Worm (Caenorhabditis elegans) whole organism, L4 larva: ENCODE results near the gene srw-35.
"Not testable (repeated sequence)": the region's sequence is repeated elsewhere in the genome, so short reads cannot be mapped to it uniquely, and the experiment has no call there.

ENCODE experiments used
- F10B5.3 ChIP-seq: sonication (generic microtip); optimal IDR thresholded peaks from 2 replicates; lab custom pipeline; 2016; ENCODE audit warnings: mild to moderate bottlenecking, missing genetic modification characterization, missing compliant biosample characterization
- F49E8.2 ChIP-seq: sonication (generic microtip); optimal IDR thresholded peaks from 2 replicates; lab custom pipeline; 2016; ENCODE audit warnings: missing compliant biosample characterization, mild to moderate bottlenecking, missing genetic modification characterization, borderline replicate concordance
- T20F7.1 ChIP-seq: fragments of 200-800 bp; sonication (Bioruptor generic); optimal IDR thresholded peaks from 2 replicates; lab custom pipeline; 2018; ENCODE audit warnings: mild to moderate bottlenecking, missing genetic modification characterization, missing compliant biosample characterization
- Y5F2A.4 ChIP-seq: fragments of 200-800 bp; sonication (Bioruptor generic); optimal IDR thresholded peaks from 2 replicates; lab custom pipeline; 2018; ENCODE audit warnings: mild to moderate bottlenecking, missing genetic modification characterization, missing compliant biosample characterization
- aly-2 ChIP-seq: sonication (generic microtip); optimal IDR thresholded peaks from 2 replicates; lab custom pipeline; 2018; ENCODE audit warnings: missing biosample characterization, missing genetic modification characterization
- attf-4 ChIP-seq: sonication (generic microtip); optimal IDR thresholded peaks from 3 replicates; lab custom pipeline; 2017; ENCODE audit warnings: missing biosample characterization, missing genetic modification characterization
- ceh-28 ChIP-seq: fragments of 150-350 bp; optimal IDR thresholded peaks from 2 replicates; lab custom pipeline; 2014; ENCODE audit warnings: missing biosample characterization, missing genetic modification reagents, missing genetic modification characterization
- ceh-32 ChIP-seq: sonication (generic microtip); optimal IDR thresholded peaks from 2 replicates; lab custom pipeline; 2016; ENCODE audit warnings: mild to moderate bottlenecking, missing genetic modification characterization, missing compliant biosample characterization; ENCODE audit not compliant: poor library complexity
- ceh-62 ChIP-seq: sonication (generic microtip); optimal IDR thresholded peaks from 2 replicates; lab custom pipeline; 2017; ENCODE audit warnings: missing biosample characterization, missing genetic modification characterization
- ceh-82 ChIP-seq: sonication (generic microtip); optimal IDR thresholded peaks from 2 replicates; lab custom pipeline; 2017; ENCODE audit warnings: missing biosample characterization, missing genetic modification characterization
- daf-16 ChIP-seq, 3 experiments: sonication (generic microtip); optimal IDR thresholded peaks; 2 replicates each; lab custom pipeline; 2016 to 2017; ENCODE audit warnings: missing genetic modification characterization in 3 of 3, missing genetic modification reagents in 3 of 3, mild to moderate bottlenecking in 2 of 3, missing compliant biosample characterization in 2 of 3, missing biosample characterization in 1 of 3, moderate library complexity in 1 of 3
- daf-19 ChIP-seq: fragments of 200-800 bp; sonication (Bioruptor generic); conservative IDR thresholded peaks from 2 replicates; pipeline ENCODE4 v1.3.6; 2022; ENCODE audit warnings: missing genetic modification characterization, missing compliant biosample characterization
- daf-8 ChIP-seq: fragments of 200-800 bp; sonication (Bioruptor generic); IDR thresholded peaks from 2 replicates; pipeline ENCODE4 v1.3.6; 2022; ENCODE audit warnings: missing genetic modification characterization, missing compliant biosample characterization
- dmd-8 ChIP-seq: fragments of 200-800 bp; sonication (Bioruptor generic); IDR thresholded peaks from 2 replicates; pipeline ENCODE4 v1.3.6; 2022; ENCODE audit warnings: missing genetic modification characterization, missing compliant biosample characterization
- dve-1 ChIP-seq: sonication (generic microtip); optimal IDR thresholded peaks from 2 replicates; lab custom pipeline; 2017; ENCODE audit warnings: antibody characterized with exemption, mild to moderate bottlenecking, missing genetic modification characterization, missing compliant biosample characterization; ENCODE audit not compliant: insufficient read depth
- egl-27 ChIP-seq: sonication (generic microtip); optimal IDR thresholded peaks from 3 replicates; lab custom pipeline; 2017; ENCODE audit warnings: missing biosample characterization, missing genetic modification reagents, missing genetic modification characterization
- fkh-10 ChIP-seq: fragments of 150-350 bp; optimal IDR thresholded peaks from 2 replicates; lab custom pipeline; 2014; ENCODE audit warnings: missing biosample characterization, missing genetic modification reagents, missing genetic modification characterization
- fos-1 ChIP-seq: fragments of 150-350 bp; optimal IDR thresholded peaks from 2 replicates; lab custom pipeline; 2014; ENCODE audit warnings: missing biosample characterization, missing genetic modification characterization
- gei-8 ChIP-seq: fragments of 200-800 bp; sonication (Bioruptor generic); optimal IDR thresholded peaks from 2 replicates; lab custom pipeline; 2018; ENCODE audit warnings: mild to moderate bottlenecking, missing genetic modification characterization, missing compliant biosample characterization
- hlh-11 ChIP-seq: fragments of 200-800 bp; sonication (Bioruptor generic); optimal IDR thresholded peaks from 2 replicates; lab custom pipeline; 2018; ENCODE audit warnings: mild to moderate bottlenecking, missing genetic modification characterization, missing compliant biosample characterization
- lim-7 ChIP-seq: fragments of 200-800 bp; sonication (Bioruptor generic); IDR thresholded peaks from 2 replicates; pipeline ENCODE4 v1.3.6; 2022; ENCODE audit warnings: missing genetic modification characterization, missing compliant biosample characterization
- lin-29 ChIP-seq: fragments of 200-800 bp; sonication (Bioruptor generic); IDR thresholded peaks from 2 replicates; pipeline ENCODE4 v1.3.6; 2022; ENCODE audit warnings: missing genetic modification reagents, missing genetic modification characterization, missing compliant biosample characterization
- lin-38 ChIP-seq: fragments of 200-800 bp; sonication (Bioruptor generic); IDR thresholded peaks from 2 replicates; pipeline ENCODE4 v1.3.6; 2022; ENCODE audit warnings: missing genetic modification reagents, missing genetic modification characterization, missing compliant biosample characterization
- lir-3 ChIP-seq: sonication (generic microtip); optimal IDR thresholded peaks from 2 replicates; lab custom pipeline; 2016; ENCODE audit warnings: mild to moderate bottlenecking, missing genetic modification characterization, missing compliant biosample characterization
- mdt-29 ChIP-seq: fragments of 200-800 bp; sonication (Bioruptor generic); IDR thresholded peaks from 2 replicates; pipeline ENCODE4 v1.3.6; 2022; ENCODE audit warnings: missing genetic modification reagents, missing genetic modification characterization, missing compliant biosample characterization
- mes-2 ChIP-seq: sonication (generic microtip); optimal IDR thresholded peaks from 2 replicates; lab custom pipeline; 2016; ENCODE audit warnings: missing genotype, mild to moderate bottlenecking, missing genetic modification characterization, missing compliant biosample characterization; ENCODE audit not compliant: poor library complexity, severe bottlenecking
- mxl-2 ChIP-seq: fragments of 200-800 bp; sonication (Bioruptor generic); conservative IDR thresholded peaks from 2 replicates; pipeline ENCODE4 v1.3.6; 2022; ENCODE audit warnings: missing genetic modification reagents, missing genetic modification characterization, missing compliant biosample characterization
- nhr-102 ChIP-seq: sonication (generic microtip); optimal IDR thresholded peaks from 2 replicates; lab custom pipeline; 2016; ENCODE audit warnings: mild to moderate bottlenecking, missing genetic modification characterization, moderate library complexity, missing compliant biosample characterization
- nhr-11 ChIP-seq: fragments of 150-350 bp; optimal IDR thresholded peaks from 2 replicates; lab custom pipeline; 2014; ENCODE audit warnings: missing biosample characterization, missing genetic modification characterization
- nhr-237 ChIP-seq: sonication (generic microtip); optimal IDR thresholded peaks from 2 replicates; lab custom pipeline; 2017; ENCODE audit warnings: missing biosample characterization, missing genetic modification characterization
- nhr-28 ChIP-seq: fragments of 150-350 bp; optimal IDR thresholded peaks from 2 replicates; lab custom pipeline; 2014; ENCODE audit warnings: missing biosample characterization, missing genetic modification characterization
- nhr-76 ChIP-seq: fragments of 150-350 bp; optimal IDR thresholded peaks from 2 replicates; lab custom pipeline; 2014; ENCODE audit warnings: missing biosample characterization, missing genetic modification characterization
- set-16 ChIP-seq: fragments of 200-800 bp; sonication (Bioruptor generic); IDR thresholded peaks from 2 replicates; pipeline ENCODE4 v1.3.6; 2022; ENCODE audit warnings: missing genetic modification reagents, missing genetic modification characterization, missing compliant biosample characterization
- spr-3 ChIP-seq: fragments of 200-800 bp; sonication (Bioruptor generic); optimal IDR thresholded peaks from 2 replicates; lab custom pipeline; 2018; ENCODE audit warnings: mild to moderate bottlenecking, missing genetic modification characterization, missing compliant biosample characterization
- unc-62 ChIP-seq, 3 experiments: fragments of 150-350 bp in 1 of 3; sonication (generic microtip); optimal IDR thresholded peaks in 2 of 3; peaks in 1 of 3; 1 replicate in 1 of 3; 2 replicates in 2 of 3; lab custom pipeline; 2014 to 2017; ENCODE audit warnings: missing biosample characterization in 3 of 3, missing genetic modification characterization in 3 of 3, missing genetic modification reagents in 3 of 3, missing genotype in 1 of 3
- vab-7 ChIP-seq: fragments of 200-800 bp; sonication (Bioruptor generic); IDR thresholded peaks from 2 replicates; pipeline ENCODE4 v1.3.6; 2022; ENCODE audit warnings: missing genetic modification reagents, missing genetic modification characterization, missing compliant biosample characterization
- zip-11 ChIP-seq: fragments of 200-800 bp; sonication (Bioruptor generic); IDR thresholded peaks from 2 replicates; pipeline ENCODE4 v1.3.6; 2022; ENCODE audit warnings: missing genetic modification characterization, missing compliant biosample characterization
- ztf-7 ChIP-seq: fragments of 150-350 bp; optimal IDR thresholded peaks from 2 replicates; lab custom pipeline; 2014; ENCODE audit warnings: missing biosample characterization, missing genetic modification characterization

srw-35 gene

DNA sequence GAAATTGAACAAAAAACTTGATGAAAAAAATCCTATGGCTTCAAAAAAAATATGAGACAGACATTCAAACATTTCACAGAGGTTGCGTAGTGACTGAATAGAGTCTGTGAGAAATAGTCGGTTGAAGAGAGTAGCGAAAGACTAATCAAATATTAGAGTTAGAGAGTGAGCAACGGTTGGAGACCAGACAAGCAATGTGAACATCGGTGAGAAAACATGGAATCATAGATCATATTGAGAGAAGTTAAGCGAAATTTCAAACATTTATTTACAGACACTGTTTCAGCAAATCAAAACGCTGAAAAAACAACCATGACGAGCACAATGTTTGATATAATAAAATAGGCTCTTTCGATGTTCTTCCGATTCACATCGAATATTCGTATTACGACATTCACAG lies 34.3 kb downstream of the srw-35 start:
- TF ChIP-seq unc-62 (GFP tag; optimal IDR thresholded peaks at IDR 0.05 in 1 of 2; lab: Kevin White, UChicago) = peak in 1 of 2 experiments; percentile 94
- no peak for TF ChIP-seq unc-62 (tag; optimal IDR thresholded peaks at IDR 0.05; lab: Kevin White, UChicago)
- no peak for TF ChIP-seq mdt-29 (GFP tag; lab: Robert Waterston, UW)
- no peak for TF ChIP-seq nhr-76 (tag; lab: Kevin White, UChicago)

DNA sequence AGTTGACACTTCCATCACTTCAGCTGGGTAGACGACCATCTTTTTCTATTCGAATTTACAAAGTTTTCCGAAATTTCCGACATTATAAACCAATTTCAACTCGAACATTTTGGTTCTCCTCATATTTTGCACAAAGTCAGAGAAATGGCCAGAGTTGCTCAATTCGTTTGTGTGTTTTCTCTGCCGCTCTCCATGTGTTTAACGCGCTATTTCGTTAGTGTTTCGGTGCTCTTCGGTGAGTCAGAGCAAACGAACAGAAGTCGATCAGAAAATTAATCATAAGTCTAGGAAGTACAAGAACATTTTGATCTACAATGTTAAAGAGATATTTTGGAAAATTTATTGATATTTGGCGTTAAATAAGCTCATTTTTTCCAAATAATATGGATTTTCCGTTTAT lies 36.4 kb downstream of the srw-35 start, which contains the start of gene srr-3:
srr-3 (minus strand) TSS at position 101 of the 400 bp plus-strand sequence.
- TF ChIP-seq daf-8 (GFP tag; lab: Robert Waterston, UW) (no peak), lim-7 (GFP tag; lab: Robert Waterston, UW) (no peak), daf-16 (GFP tag; optimal IDR thresholded peaks at IDR 0.05; lab: Kevin White, UChicago) (no peak), daf-16 (tag; optimal IDR thresholded peaks at IDR 0.05; lab: Kevin White, UChicago) (no peak), dmd-8 (GFP tag; lab: Robert Waterston, UW) (no peak), fos-1 (tag; lab: Kevin White, UChicago) (no peak), mxl-2 (GFP tag; lab: Robert Waterston, UW) (no peak), lir-3 (tag; lab: Kevin White, UChicago) (no peak), aly-2 (tag; lab: Kevin White, UChicago) (no peak), daf-19 (GFP tag; lab: Robert Waterston, UW) (no peak), ceh-82 (tag; lab: Kevin White, UChicago) (no peak), zip-11 (no peak), ztf-7 (tag; lab: Kevin White, UChicago) (no peak), mes-2 (tag; lab: Kevin White, UChicago) (no peak), nhr-28 (no peak), nhr-237 (no peak), gei-8 (GFP tag; lab: Kevin White, UChicago) (no peak)

DNA sequence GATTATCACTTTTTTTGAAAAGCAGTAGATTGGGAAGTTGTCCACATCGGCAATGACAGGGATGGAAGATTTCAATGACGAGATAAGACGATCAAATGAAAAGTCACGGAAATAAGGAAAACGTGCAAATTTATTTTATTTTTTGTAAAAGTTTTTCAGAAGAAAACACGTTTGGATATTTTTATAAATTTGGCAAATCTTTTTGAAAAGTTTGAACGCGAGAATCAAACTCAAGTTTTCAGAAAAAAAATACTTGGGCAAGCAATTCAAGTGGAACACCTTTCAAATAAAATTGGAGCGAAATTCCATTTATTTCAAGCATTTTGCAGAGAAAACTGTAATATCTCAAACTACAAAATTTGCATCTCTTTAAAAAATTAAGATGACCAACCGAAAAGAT lies 42.8 kb downstream of the srw-35 start, which contains the start of gene F36D3.5:
F36D3.5 (minus strand) TSS at position 101 of the 400 bp plus-strand sequence.
- TF ChIP-seq attf-4 (tag; lab: Kevin White, UChicago); hlh-11 (tag; lab: Kevin White, UChicago); spr-3 (GFP tag; lab: Kevin White, UChicago): not testable (repeated sequence)

DNA sequence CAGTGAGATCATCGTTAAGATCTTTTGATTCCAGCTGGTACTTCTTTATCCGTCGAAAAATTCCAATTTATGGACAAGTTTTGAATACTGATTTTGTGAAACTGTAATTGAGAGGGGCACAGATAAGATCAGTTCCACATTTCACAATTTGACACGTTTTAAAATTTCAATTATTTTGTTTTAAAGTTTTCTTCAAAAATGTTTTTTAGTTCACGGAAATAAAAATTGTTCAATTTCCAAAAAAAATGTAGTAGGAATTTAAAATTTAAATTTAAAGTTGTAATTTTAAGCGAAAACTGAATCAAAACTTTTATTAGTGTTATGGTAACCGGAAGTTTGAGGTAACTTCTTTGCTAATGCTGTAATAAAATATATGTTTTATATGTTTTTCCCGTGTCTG lies 45.3 kb downstream of the srw-35 start, which contains the start of gene F36D3.4:
F36D3.4 (minus strand) TSS at position 101 of the 400 bp plus-strand sequence.
- TF ChIP-seq mdt-29 (GFP tag; lab: Robert Waterston, UW) (no peak), F10B5.3 (tag; lab: Kevin White, UChicago) (no peak), Y5F2A.4 (GFP tag; lab: Kevin White, UChicago) (no peak), zip-11 (no peak)
- TF ChIP-seq, all 104 proteins: peak for 0

DNA sequence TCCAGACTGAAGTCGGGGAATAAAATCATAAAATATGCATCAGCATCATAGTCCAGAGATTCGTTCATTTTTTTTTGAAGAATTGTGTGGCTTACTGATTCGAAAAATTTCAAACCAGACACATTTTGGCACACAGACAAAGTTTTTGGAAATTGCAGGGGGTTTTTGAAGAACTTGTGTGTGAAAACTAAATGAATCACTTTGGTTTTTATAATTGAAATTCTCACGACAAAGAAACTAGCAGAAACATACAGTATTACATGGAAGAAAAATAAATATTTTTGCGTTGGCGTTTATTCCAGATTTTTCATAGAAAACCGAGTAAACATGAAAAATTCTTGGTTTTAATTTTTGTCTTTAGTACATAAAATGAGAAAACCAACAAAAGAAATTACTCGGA lies 49.9 kb downstream of the srw-35 start, which contains the start of gene srw-34:
srw-34 (minus strand) TSS at position 101 of the 400 bp plus-strand sequence.
- TF ChIP-seq ceh-28 (tag; lab: Kevin White, UChicago) (no peak), nhr-76 (tag; lab: Kevin White, UChicago) (no peak), F49E8.2 (tag; lab: Kevin White, UChicago) (no peak), vab-7 (GFP tag; lab: Robert Waterston, UW) (no peak), set-16 (no peak), nhr-102 (tag; lab: Kevin White, UChicago) (no peak), fkh-10 (GFP tag; lab: Kevin White, UChicago) (no peak), dve-1 (tag; lab: Kevin White, UChicago) (no peak), spr-3 (GFP tag; lab: Kevin White, UChicago) (no peak), egl-27 (tag; lab: Kevin White, UChicago) (no peak), lin-29 (no peak), ceh-62 (no peak), ceh-32 (tag; lab: Kevin White, UChicago) (no peak), lin-38 (GFP tag; lab: Robert Waterston, UW) (no peak), nhr-11 (tag; lab: Kevin White, UChicago) (no peak), ztf-7 (tag; lab: Kevin White, UChicago) (no peak), T20F7.1 (GFP tag; lab: Kevin White, UChicago) (no peak)
